Worm (Caenorhabditis elegans): ENCODE measurements around the gene Y53F4B.23.
"Not testable (repeated sequence)": the region's sequence is repeated elsewhere in the genome, so short reads cannot be mapped to it uniquely, and the experiment has no call there.

The Y53F4B.23 gene

DNA sequence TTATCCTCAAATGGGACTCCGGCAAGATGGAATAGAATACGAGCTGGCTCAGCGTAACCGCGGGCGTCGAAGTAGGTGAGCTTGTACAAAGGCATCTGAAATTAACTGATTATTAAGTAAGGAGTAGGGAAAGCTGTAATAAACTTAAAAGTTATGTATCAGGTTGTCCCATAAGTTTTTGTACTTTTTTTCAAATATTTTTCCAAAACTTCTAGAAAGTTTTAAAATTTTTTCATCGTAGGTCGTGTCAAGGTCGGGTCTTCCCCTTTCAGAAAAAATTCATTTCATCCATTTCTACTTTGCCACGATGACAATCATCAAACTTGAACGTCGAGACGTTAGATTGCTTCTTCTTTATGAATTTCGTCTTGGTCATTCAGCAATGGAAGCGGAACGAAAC lies 47.5 kb downstream of the Y53F4B.23 start, which contains the start of gene gst-39:
TSS of gene gst-39 (minus strand) at position 101 of the 400 bp plus-strand sequence.
- not testable (repeated sequence) for TF ChIP-seq ceh-34 (tag; optimal IDR thresholded peaks at IDR 0.05); pat-9 (tag; optimal IDR thresholded peaks at IDR 0.05); hlh-13 (GFP tag; optimal IDR thresholded peaks at IDR 0.05)

DNA sequence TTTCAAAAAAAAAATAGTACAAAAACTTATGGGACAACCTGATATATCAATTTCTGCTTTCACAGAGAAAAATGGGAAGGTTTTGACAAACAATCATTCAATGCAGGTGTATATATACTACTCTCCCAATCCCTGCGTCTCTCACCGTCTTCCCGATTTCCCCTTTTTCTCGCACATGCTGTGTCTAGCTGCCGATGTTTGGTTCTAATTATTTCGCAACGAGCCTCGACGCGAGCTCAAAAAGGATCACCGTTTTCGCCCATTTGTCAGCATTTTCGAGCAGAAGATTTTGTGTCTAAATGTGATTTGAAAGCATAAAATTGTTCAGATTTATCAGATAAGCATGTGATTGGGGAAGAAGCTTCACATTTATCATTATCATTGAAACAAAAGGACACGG lies 48.9 kb downstream of the Y53F4B.23 start:
- TF ChIP-seq sdc-2 (tag; optimal IDR thresholded peaks at IDR 0.05) = no peak
- TF ChIP-seq ceh-48 (tag; optimal IDR thresholded peaks at IDR 0.05) = no peak
- no peak for TF ChIP-seq unc-86 (tag; optimal IDR thresholded peaks at IDR 0.05)
- no peak for TF ChIP-seq unc-42 (tag; optimal IDR thresholded peaks at IDR 0.05)
- TF ChIP-seq lim-6 (tag; optimal IDR thresholded peaks at IDR 0.05) = no peak
- TF ChIP-seq unc-3 (GFP tag; conservative IDR thresholded peaks at IDR 0.05) = no peak
- no peak for TF ChIP-seq unc-3 (tag; optimal IDR thresholded peaks at IDR 0.05)
- TF ChIP-seq dve-1 (tag; optimal IDR thresholded peaks at IDR 0.05) = no peak
- TF ChIP-seq ahr-1 (tag; optimal IDR thresholded peaks at IDR 0.05) = no peak

- no peak for TF ChIP-seq ahr-1 (tag; optimal IDR thresholded peaks at IDR 0.05)
- no peak for TF ChIP-seq dve-1 (tag; optimal IDR thresholded peaks at IDR 0.05)
- TF ChIP-seq ceh-14 (tag; optimal IDR thresholded peaks at IDR 0.05) = no peak
- TF ChIP-seq pha-2 (tag; optimal IDR thresholded peaks at IDR 0.05) = no peak
- TF ChIP-seq ceh-22 (tag; optimal IDR thresholded peaks at IDR 0.05) = no peak
- no peak for TF ChIP-seq ceh-6 (GFP tag; optimal IDR thresholded peaks at IDR 0.05)
- TF ChIP-seq fkh-10 (GFP tag; optimal IDR thresholded peaks at IDR 0.05) = no peak
- TF ChIP-seq pros-1 (tag; optimal IDR thresholded peaks at IDR 0.05) = no peak
- no peak for TF ChIP-seq ceh-18 (tag; optimal IDR thresholded peaks at IDR 0.05)
- TF ChIP-seq elt-4 (tag; optimal IDR thresholded peaks at IDR 0.05) = no peak
- no peak for TF ChIP-seq odd-2 (tag; optimal IDR thresholded peaks at IDR 0.05)
These were observed 50.7 kb downstream of the Y53F4B.23 start, which contains the start of gene gst-31 for ce11 chrII:15174915-15175548. Gene gst-31 (minus strand): TSS chrII:15174965.

DNA sequence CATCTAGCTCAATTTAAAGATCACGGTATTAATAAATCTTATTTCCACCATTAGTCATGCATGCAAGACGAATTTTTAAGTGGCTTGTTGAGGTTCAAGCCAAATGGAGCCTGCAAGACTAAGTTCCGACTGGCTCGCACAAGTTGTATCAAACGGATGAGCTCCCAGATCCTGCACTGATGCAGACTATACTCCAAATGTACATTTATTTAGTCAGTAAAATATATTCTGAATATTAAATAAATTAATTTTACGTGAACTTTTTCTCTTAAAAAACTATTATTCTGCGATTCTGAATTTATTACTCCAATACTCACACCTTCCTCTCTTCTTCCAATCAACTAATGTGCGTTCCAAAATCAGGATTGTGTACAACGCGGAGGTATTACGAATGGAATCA lies 51.3 kb downstream of the Y53F4B.23 start, which contains the start of gene Y53F4B.36:
TSS of gene Y53F4B.36 (plus strand) at position 301 of the 400 bp plus-strand sequence.
- TF ChIP-seq ceh-24 (tag; optimal IDR thresholded peaks at IDR 0.05) (no peak), unc-86 (tag; optimal IDR thresholded peaks at IDR 0.05) (no peak), pax-1 (tag; optimal IDR thresholded peaks at IDR 0.05) (no peak), Y22D7AL.16 (tag; optimal IDR thresholded peaks at IDR 0.05) (no peak), ttx-3 (tag; optimal IDR thresholded peaks at IDR 0.05) (no peak), fkh-6 (tag; optimal IDR thresholded peaks at IDR 0.05) (no peak), fax-1 (tag; optimal IDR thresholded peaks at IDR 0.05) (no peak), pqm-1 (tag; optimal IDR thresholded peaks at IDR 0.05) (no peak), ceh-45 (GFP tag; IDR thresholded peaks at IDR 0.05) (no peak), ceh-31 (tag; optimal IDR thresholded peaks at IDR 0.05) (no peak), ceh-18 (tag; optimal IDR thresholded peaks at IDR 0.05) (no peak), F13H6.1 (tag; optimal IDR thresholded peaks at IDR 0.05) (no peak), ref-2 (tag; optimal IDR thresholded peaks at IDR 0.05) (no peak), ceh-30 (tag; optimal IDR thresholded peaks at IDR 0.05) (no peak), nhr-232 (tag; optimal IDR thresholded peaks at IDR 0.05) (no peak), nhr-11 (tag; optimal IDR thresholded peaks at IDR 0.05) (no peak)
